Fruit fly (Drosophila melanogaster) whole organism, embryonic: ENCODE measurements around the gene CG11617.
A peak's percentile ranks its signal among the peaks of the same experiment; 100 is the strongest.

Source experiments
- CG11085 ChIP-seq: fragments of 200-800 bp; sonication (Bioruptor generic); IDR thresholded peaks from 2 replicates; pipeline ENCODE4 v1.3.6; 2022; ENCODE audit warnings: missing biosample characterization, missing genetic modification characterization
- CG11456 ChIP-seq: fragments of 200-800 bp; sonication (Bioruptor generic); IDR thresholded peaks from 3 replicates; pipeline ENCODE4 v1.3.6; 2022; ENCODE audit warnings: missing biosample characterization, missing genetic modification characterization
- CG13624 ChIP-seq: fragments of 200-800 bp; sonication (Bioruptor generic); optimal IDR thresholded peaks from 2 replicates; lab custom pipeline; 2016; ENCODE audit warnings: missing biosample characterization, missing genetic modification characterization
- CG13775 ChIP-seq: fragments of 200-800 bp; sonication (Bioruptor generic); optimal IDR thresholded peaks from 3 replicates; lab custom pipeline; 2017; ENCODE audit warnings: missing biosample characterization, mild to moderate bottlenecking, missing genetic modification characterization
- CG15269 ChIP-seq: fragments of 200-800 bp; sonication (Bioruptor generic); optimal IDR thresholded peaks from 2 replicates; lab custom pipeline; 2018; ENCODE audit warnings: missing biosample characterization, mild to moderate bottlenecking, missing genetic modification characterization, moderate library complexity
- CG15479 ChIP-seq: fragments of 200-800 bp; sonication (Bioruptor generic); optimal IDR thresholded peaks from 3 replicates; lab custom pipeline; 2019; ENCODE audit warnings: missing biosample characterization, mild to moderate bottlenecking, missing genetic modification characterization, moderate library complexity
- CG2678 ChIP-seq: fragments of 200-800 bp; sonication (Bioruptor generic); optimal IDR thresholded peaks from 3 replicates; lab custom pipeline; 2019; ENCODE audit warnings: missing biosample characterization, mild to moderate bottlenecking, missing genetic modification characterization, moderate library complexity
- CG31224 ChIP-seq: fragments of 200-800 bp; sonication (Bioruptor generic); IDR thresholded peaks from 2 replicates; pipeline ENCODE4 v1.3.6; 2022; ENCODE audit warnings: missing biosample characterization, missing genetic modification characterization
- CG3163 ChIP-seq: fragments of 200-800 bp; sonication (Bioruptor generic); optimal IDR thresholded peaks from 3 replicates; lab custom pipeline; 2016; ENCODE audit warnings: missing biosample characterization, missing genetic modification characterization
- CG33213 ChIP-seq: fragments of 200-800 bp; sonication (Bioruptor generic); optimal IDR thresholded peaks from 3 replicates; lab custom pipeline; 2016; ENCODE audit warnings: missing biosample characterization, missing genetic modification characterization
- CG42726 ChIP-seq: fragments of 200-800 bp; sonication (Bioruptor generic); IDR thresholded peaks from 2 replicates; pipeline ENCODE4 v1.3.6; 2022; ENCODE audit warnings: missing biosample characterization, missing genetic modification characterization; ENCODE audit not compliant: partially characterized antibody
- CG7271 ChIP-seq: fragments of 200-800 bp; sonication (Bioruptor generic); optimal IDR thresholded peaks from 2 replicates; lab custom pipeline; 2018; ENCODE audit warnings: missing biosample characterization, mild to moderate bottlenecking, missing genetic modification characterization, moderate library complexity
- CG7745 ChIP-seq: fragments of 200-800 bp; sonication (Bioruptor generic); optimal IDR thresholded peaks from 2 replicates; lab custom pipeline; 2018; ENCODE audit warnings: missing biosample characterization, mild to moderate bottlenecking, missing genetic modification characterization, moderate library complexity
- CG9817 ChIP-seq: fragments of 200-800 bp; sonication (Bioruptor generic); optimal IDR thresholded peaks from 2 replicates; lab custom pipeline; 2018; ENCODE audit warnings: missing biosample characterization, mild to moderate bottlenecking, missing genetic modification characterization, moderate library complexity
- Chrac-16 ChIP-seq: fragments of 200-800 bp; sonication (Bioruptor generic); optimal IDR thresholded peaks from 3 replicates; lab custom pipeline; 2016; ENCODE audit warnings: missing biosample characterization, missing genetic modification characterization
- D ChIP-seq, 2 experiments: fragments of 200-800 bp in 1 of 2; fragments of >200 bp in 1 of 2; sonication (Bioruptor generic) in 1 of 2; optimal IDR thresholded peaks; 2 replicates in 1 of 2; 3 replicates in 1 of 2; lab custom pipeline; 2017; ENCODE audit warnings: mild to moderate bottlenecking in 1 of 2, missing biosample characterization in 1 of 2, missing genetic modification characterization in 1 of 2, missing genetic modification reagents in 1 of 2
- Dll ChIP-seq: fragments of 200-800 bp; sonication (Bioruptor generic); IDR thresholded peaks from 4 replicates; pipeline ENCODE4 v1.3.6; 2022; ENCODE audit warnings: missing biosample characterization, missing genetic modification characterization; ENCODE audit not compliant: partially characterized antibody
- GATAe ChIP-seq: fragments of 200-800 bp; sonication (Bioruptor generic); conservative IDR thresholded peaks from 2 replicates; pipeline ENCODE4 v1.3.6; 2022; ENCODE audit warnings: missing biosample characterization, missing genetic modification characterization
- HLHmδ ChIP-seq: fragments of 200-800 bp; sonication (Bioruptor generic); optimal IDR thresholded peaks from 2 replicates; lab custom pipeline; 2018; ENCODE audit warnings: missing biosample characterization, mild to moderate bottlenecking, missing genetic modification characterization, moderate library complexity
- Lhr ChIP-seq: fragments of 200-800 bp; sonication (Bioruptor generic); optimal IDR thresholded peaks from 3 replicates; lab custom pipeline; 2017; ENCODE audit warnings: mild to moderate bottlenecking, missing biosample characterization, missing genetic modification reagents, missing genetic modification characterization
- MTF-1 ChIP-seq: fragments of 200-800 bp; sonication (Bioruptor generic); optimal IDR thresholded peaks from 2 replicates; lab custom pipeline; 2018; ENCODE audit warnings: missing biosample characterization, mild to moderate bottlenecking, missing genetic modification characterization, borderline replicate concordance
- Max ChIP-seq: fragments of 200-800 bp; sonication (Bioruptor generic); optimal IDR thresholded peaks from 2 replicates; lab custom pipeline; 2016; ENCODE audit warnings: missing biosample characterization, mild to moderate bottlenecking, missing genetic modification characterization
- Meics ChIP-seq: fragments of 200-800 bp; sonication (Bioruptor generic); optimal IDR thresholded peaks from 2 replicates; lab custom pipeline; 2017; ENCODE audit warnings: missing biosample characterization, mild to moderate bottlenecking, missing genetic modification characterization
- NFAT ChIP-seq: fragments of 200-800 bp; sonication (Bioruptor generic); IDR thresholded peaks from 2 replicates; pipeline ENCODE4 v1.3.6; 2022; ENCODE audit warnings: missing biosample characterization, missing genetic modification characterization
- Neu2 ChIP-seq: fragments of 200-800 bp; sonication (Bioruptor generic); optimal IDR thresholded peaks from 3 replicates; lab custom pipeline; 2016; ENCODE audit warnings: missing biosample characterization, missing genetic modification characterization, borderline replicate concordance
- Spps ChIP-seq: fragments of 200-800 bp; sonication (Bioruptor generic); optimal IDR thresholded peaks from 2 replicates; lab custom pipeline; 2018; ENCODE audit warnings: missing biosample characterization, mild to moderate bottlenecking, missing genetic modification characterization
- Vsx1 ChIP-seq: fragments of 200-800 bp; sonication (Bioruptor generic); optimal IDR thresholded peaks from 2 replicates; lab custom pipeline; 2017; ENCODE audit warnings: missing biosample characterization, mild to moderate bottlenecking, missing genetic modification characterization, missing genetic modification reagents
- ato ChIP-seq: fragments of 200-800 bp; sonication (Bioruptor generic); IDR thresholded peaks from 2 replicates; pipeline ENCODE4 v1.3.6; 2022; ENCODE audit warnings: missing biosample characterization, missing genetic modification characterization; ENCODE audit not compliant: partially characterized antibody
- dmrt99B ChIP-seq: fragments of 200-800 bp; sonication (Bioruptor generic); optimal IDR thresholded peaks from 2 replicates; lab custom pipeline; 2018; ENCODE audit warnings: missing biosample characterization, mild to moderate bottlenecking, missing genetic modification characterization, moderate library complexity
- en ChIP-seq: fragments of 200-800 bp; sonication (Bioruptor generic); optimal IDR thresholded peaks from 2 replicates; lab custom pipeline; 2016; ENCODE audit warnings: missing biosample characterization, missing genetic modification characterization
- fu2 ChIP-seq: fragments of 200-800 bp; sonication (Bioruptor generic); optimal IDR thresholded peaks from 2 replicates; lab custom pipeline; 2016; ENCODE audit warnings: missing biosample characterization, missing genetic modification characterization
- gfzf ChIP-seq: fragments of 200-800 bp; sonication (Bioruptor generic); optimal IDR thresholded peaks from 2 replicates; lab custom pipeline; 2016; ENCODE audit warnings: missing biosample characterization, mild to moderate bottlenecking, missing genetic modification characterization, moderate library complexity
- ham ChIP-seq: fragments of 200-800 bp; sonication (Bioruptor generic); IDR thresholded peaks from 2 replicates; pipeline ENCODE4 v1.3.6; 2022; ENCODE audit warnings: missing biosample characterization, missing genetic modification characterization
- her ChIP-seq: fragments of 200-800 bp; sonication (Bioruptor generic); optimal IDR thresholded peaks from 2 replicates; lab custom pipeline; 2016; ENCODE audit warnings: missing biosample characterization, missing genetic modification characterization
- insv ChIP-seq, 2 experiments: fragments of 200-800 bp; sonication (Bioruptor generic); optimal IDR thresholded peaks; 3 replicates each; lab custom pipeline; 2016 to 2018; ENCODE audit warnings: missing biosample characterization in 2 of 2, missing genetic modification characterization in 2 of 2
- luna ChIP-seq: fragments of 200-800 bp; sonication (Bioruptor generic); optimal IDR thresholded peaks from 2 replicates; lab custom pipeline; 2016; ENCODE audit warnings: missing biosample characterization, missing genetic modification characterization
- oc ChIP-seq: fragments of 200-800 bp; sonication (Bioruptor generic); optimal IDR thresholded peaks from 2 replicates; lab custom pipeline; 2018; ENCODE audit warnings: missing biosample characterization, mild to moderate bottlenecking, missing genetic modification characterization, moderate library complexity
- odd ChIP-seq: fragments of 200-800 bp; sonication (Bioruptor generic); optimal IDR thresholded peaks from 2 replicates; lab custom pipeline; 2017; ENCODE audit warnings: missing biosample characterization, mild to moderate bottlenecking, missing genetic modification characterization
- phol ChIP-seq: fragments of 200-800 bp; sonication (Bioruptor generic); optimal IDR thresholded peaks from 3 replicates; lab custom pipeline; 2018; ENCODE audit warnings: missing biosample characterization, mild to moderate bottlenecking, missing genetic modification characterization, moderate library complexity
- pros ChIP-seq: fragments of 200-800 bp; sonication (Bioruptor generic); optimal IDR thresholded peaks from 3 replicates; lab custom pipeline; 2019; ENCODE audit warnings: missing biosample characterization, mild to moderate bottlenecking, missing genetic modification characterization, moderate library complexity
- pum ChIP-seq: fragments of 200-800 bp; sonication (Bioruptor generic); optimal IDR thresholded peaks from 2 replicates; lab custom pipeline; 2016; ENCODE audit warnings: missing biosample characterization, missing genetic modification characterization
- repo ChIP-seq: fragments of 200-800 bp; sonication (Bioruptor generic); optimal IDR thresholded peaks from 2 replicates; lab custom pipeline; 2016; ENCODE audit warnings: missing biosample characterization, missing genetic modification characterization
- sc ChIP-seq, 3 experiments: fragments of >200 bp in 2 of 3; fragments of 200-800 bp in 1 of 3; sonication (Bioruptor generic) in 1 of 3; optimal IDR thresholded peaks; 2 replicates in 2 of 3; 3 replicates in 1 of 3; lab custom pipeline; 2017; ENCODE audit warnings: mild to moderate bottlenecking in 1 of 3, missing biosample characterization in 1 of 3, missing genetic modification characterization in 1 of 3, missing genetic modification reagents in 1 of 3
- sqz ChIP-seq: fragments of 200-800 bp; sonication (Bioruptor generic); optimal IDR thresholded peaks from 3 replicates; lab custom pipeline; 2018; ENCODE audit warnings: missing biosample characterization, mild to moderate bottlenecking, missing genetic modification characterization
- stwl ChIP-seq: fragments of 200-800 bp; sonication (Bioruptor generic); optimal IDR thresholded peaks from 3 replicates; lab custom pipeline; 2018; ENCODE audit warnings: missing biosample characterization, mild to moderate bottlenecking, missing genetic modification characterization, moderate library complexity
- tgo ChIP-seq: fragments of 200-800 bp; sonication (Bioruptor generic); IDR thresholded peaks from 3 replicates; pipeline ENCODE4 v1.3.6; 2022; ENCODE audit warnings: missing biosample characterization, missing genetic modification characterization
- unc-4 ChIP-seq: fragments of 200-800 bp; sonication (Bioruptor generic); IDR thresholded peaks from 2 replicates; pipeline ENCODE4 v1.3.6; 2022; ENCODE audit warnings: missing biosample characterization, missing genetic modification characterization; ENCODE audit not compliant: partially characterized antibody
- zf30C ChIP-seq: fragments of 200-800 bp; sonication (Bioruptor generic); optimal IDR thresholded peaks from 3 replicates; lab custom pipeline; 2018; ENCODE audit warnings: missing biosample characterization, mild to moderate bottlenecking, missing genetic modification characterization

Gene CG11617

DNA sequence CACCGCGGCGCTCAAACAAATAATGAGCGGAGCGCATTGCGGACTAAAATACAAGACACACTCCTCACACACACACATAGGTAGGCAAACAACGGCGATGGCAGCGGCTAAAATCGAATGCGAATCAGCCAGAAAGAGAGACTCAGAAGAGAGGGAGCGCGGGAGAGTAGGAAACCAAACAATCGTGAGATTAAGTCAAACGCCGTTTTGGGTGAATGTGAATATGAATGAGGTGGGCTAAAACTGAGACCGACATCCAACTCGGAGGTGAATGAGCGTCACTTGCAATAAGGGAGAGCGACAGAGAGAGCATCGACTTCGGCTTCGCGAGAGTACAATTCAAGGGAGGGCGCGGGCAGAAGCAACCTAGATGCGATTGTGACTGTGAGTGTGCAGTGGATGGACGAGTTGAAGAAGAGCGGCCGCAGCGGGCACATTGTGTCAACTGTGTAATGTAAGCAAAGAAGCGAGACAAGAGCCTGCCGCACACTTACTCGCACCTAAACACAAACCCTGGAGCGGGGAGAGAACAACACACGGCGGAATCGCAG, 14.9 kb upstream of the CG11617 start (continued):
- no peak for TF ChIP-seq pum (GFP tag; lab: Kevin White, UChicago)
- no peak for TF ChIP-seq CG11456 (GFP tag; lab: Robert Waterston, UW)
- peak; percentile 100 for TF ChIP-seq pros
- no peak for TF ChIP-seq luna (GFP tag; lab: Kevin White, UChicago)
- no peak for TF ChIP-seq CG31224 (GFP tag; lab: Robert Waterston, UW)
- peak; percentile 34 for TF ChIP-seq D (optimal IDR thresholded peaks at IDR 0.05; lab: Kevin White, UChicago)
- TF ChIP-seq D (GFP tag; optimal IDR thresholded peaks at IDR 0.05; lab: Kevin White, UChicago) = no peak
- no peak for TF ChIP-seq CG13775
- TF ChIP-seq Dll (GFP tag; lab: Robert Waterston, UW) = peak; percentile 54; the same call in 1 of the 4 replicates
- 0 out of 2 replicates have a peak, but pooled peaks have one; percentile 46 for TF ChIP-seq unc-4 (GFP tag; lab: Robert Waterston, UW)
- no peak for TF ChIP-seq Chrac-16 (GFP tag; lab: Kevin White, UChicago)
- peak; percentile 9 for TF ChIP-seq zf30C (GFP tag; lab: Kevin White, UChicago)
- no peak for TF ChIP-seq Vsx1 (GFP tag; lab: Kevin White, UChicago)
- TF ChIP-seq NFAT (GFP tag; lab: Robert Waterston, UW) = no peak
- TF ChIP-seq odd = peak; percentile 31
- no peak for TF ChIP-seq fu2
- TF ChIP-seq CG2678 (tag; lab: Kevin White, UChicago) = no peak
- no peak for TF ChIP-seq CG15269
- TF ChIP-seq sqz (GFP tag; lab: Kevin White, UChicago) = no peak
- TF ChIP-seq Lhr (GFP tag; lab: Kevin White, UChicago) = no peak
- no peak for TF ChIP-seq insv (GFP tag; optimal IDR thresholded peaks at IDR 0.05; lab: Kevin White, UChicago)
- TF ChIP-seq Spps = no peak
- no peak for TF ChIP-seq CG11085
- TF ChIP-seq GATAe (GFP tag; lab: Robert Waterston, UW) = no peak
- TF ChIP-seq CG7745 (tag; lab: Kevin White, UChicago) = no peak
- no peak for TF ChIP-seq dmrt99B (tag; lab: Kevin White, UChicago)
- TF ChIP-seq stwl (tag; lab: Kevin White, UChicago) = no peak
- no peak for TF ChIP-seq CG42726 (GFP tag; lab: Robert Waterston, UW)
- no peak for TF ChIP-seq CG7271 (tag; lab: Kevin White, UChicago)
- TF ChIP-seq oc (tag; lab: Kevin White, UChicago) = peak; percentile 75
- TF ChIP-seq CG9817 (tag; lab: Kevin White, UChicago) = no peak
- TF ChIP-seq en = peak; percentile 1
- no peak for TF ChIP-seq Max (GFP tag; lab: Kevin White, UChicago)
- no peak for TF ChIP-seq MTF-1
- no peak for TF ChIP-seq sc (optimal IDR thresholded peaks at IDR 0.05; lab: Kevin White, UChicago)
- no peak for TF ChIP-seq sc (GFP tag; optimal IDR thresholded peaks at IDR 0.05; lab: Kevin White, UChicago)
- TF ChIP-seq CG3163 (GFP tag; lab: Kevin White, UChicago) = peak; percentile 83
- peak; percentile 89 for TF ChIP-seq CG15479 (GFP tag; lab: Kevin White, UChicago)
- TF ChIP-seq CG33213 = no peak
- peak; percentile 73 for TF ChIP-seq HLHmδ
- TF ChIP-seq ato (GFP tag; lab: Robert Waterston, UW) = no peak
- no peak for TF ChIP-seq Neu2 (GFP tag; lab: Kevin White, UChicago)
- peak; percentile 43 for TF ChIP-seq repo (GFP tag; lab: Kevin White, UChicago)
- no peak for TF ChIP-seq Meics (GFP tag; lab: Kevin White, UChicago)
- TF ChIP-seq tgo (GFP tag; lab: Robert Waterston, UW) = no peak
- no peak for TF ChIP-seq ham (GFP tag; lab: Robert Waterston, UW)
- TF ChIP-seq phol (tag; lab: Kevin White, UChicago) = no peak
- TF ChIP-seq CG13624 (GFP tag; lab: Kevin White, UChicago) = no peak
- TF ChIP-seq her = peak; percentile 26
- no peak for TF ChIP-seq gfzf (GFP tag; lab: Kevin White, UChicago)
